Worm (Caenorhabditis elegans) whole organism, L4/young adult: ENCODE data around the gene F52C6.3.

Source experiments
- W03F9.2 ChIP-seq: fragments of 150-350 bp; optimal IDR thresholded peaks from 2 replicates; lab custom pipeline; 2014; ENCODE audit warnings: missing biosample characterization, missing genetic modification characterization
- dao-5 ChIP-seq: sonication (generic microtip); optimal IDR thresholded peaks from 2 replicates; lab custom pipeline; 2016; ENCODE audit warnings: missing genotype, missing genetic modification characterization, moderate library complexity, missing compliant biosample characterization
- him-1 ChIP-seq: sonication (generic microtip); optimal IDR thresholded peaks from 2 replicates; lab custom pipeline; 2016; ENCODE audit warnings: missing genotype, missing genetic modification reagents, missing genetic modification characterization, missing compliant biosample characterization

ce11 chrII:1946427-1946826 is 21.9 kb downstream of the F52C6.3 start, which contains the start of gene math-48:
- TF ChIP-seq him-1 (tag; lab: Kevin White, UChicago) (no peak), W03F9.2 (tag; lab: Kevin White, UChicago) (no peak), dao-5 (tag; lab: Kevin White, UChicago) (no peak)
